Worm (Caenorhabditis elegans): ENCODE measurements around the gene tnt-4.

tnt-4 gene

ce11 chrV:1992515-1992968, at the start of gene tnt-4:
Gene tnt-4, minus strand, starts transcription at chrV:1992918.
- TF ChIP-seq pes-1 (GFP tag; IDR thresholded peaks at IDR 0.05) (no peak), hmg-4 (GFP tag; optimal IDR thresholded peaks at IDR 0.05) (no peak), flt-1 (GFP tag; IDR thresholded peaks at IDR 0.05) (no peak), ceh-36 (tag; optimal IDR thresholded peaks at IDR 0.05) (no peak), ceh-13 (GFP tag; optimal IDR thresholded peaks at IDR 0.05) (no peak), B0310.2 (tag; optimal IDR thresholded peaks at IDR 0.05) (no peak), aly-1 (tag; optimal IDR thresholded peaks at IDR 0.05) (no peak), tbx-37 (GFP tag; conservative IDR thresholded peaks at IDR 0.05) (no peak), ets-7 (tag; optimal IDR thresholded peaks at IDR 0.05) (no peak), scrt-1 (GFP tag; IDR thresholded peaks at IDR 0.05) (no peak), hmbx-1 (tag; optimal IDR thresholded peaks at IDR 0.05) (no peak), tbx-11 (GFP tag; IDR thresholded peaks at IDR 0.05) (no peak), sea-1 (GFP tag; conservative IDR thresholded peaks at IDR 0.05) (no peak), ama-1 (optimal IDR thresholded peaks at IDR 0.05) (no peak), hnd-1 (tag; optimal IDR thresholded peaks at IDR 0.05) (no peak), F13C5.2 (tag; optimal IDR thresholded peaks at IDR 0.05) (no peak), tra-4 (tag; optimal IDR thresholded peaks at IDR 0.05) (no peak)

- TF ChIP-seq ets-7 (tag; optimal IDR thresholded peaks at IDR 0.05): no peak
- TF ChIP-seq ceh-13 (GFP tag; optimal IDR thresholded peaks at IDR 0.05): no peak
- no peak for TF ChIP-seq sea-1 (GFP tag; conservative IDR thresholded peaks at IDR 0.05)
- no peak for TF ChIP-seq scrt-1 (GFP tag; IDR thresholded peaks at IDR 0.05)
- no peak for TF ChIP-seq ama-1 (optimal IDR thresholded peaks at IDR 0.05)
- TF ChIP-seq aly-1 (tag; optimal IDR thresholded peaks at IDR 0.05): no peak
- TF ChIP-seq hmg-4 (GFP tag; optimal IDR thresholded peaks at IDR 0.05): no peak
- TF ChIP-seq flt-1 (GFP tag; IDR thresholded peaks at IDR 0.05): no peak
- no peak for TF ChIP-seq pes-1 (GFP tag; IDR thresholded peaks at IDR 0.05)
Observed at ce11 chrV:2035545-2035944, 42.8 kb upstream of the tnt-4 start, which contains the start of gene srab-23. Gene srab-23, minus strand, starts transcription at chrV:2035645.

ce11 chrV:2031454-2031853, 38.7 kb upstream of the tnt-4 start, which contains the start of gene hil-6:
Gene hil-6, minus strand, starts transcription at chrV:2031554.
- no peak for TF ChIP-seq tra-4 (tag; optimal IDR thresholded peaks at IDR 0.05)

ce11 chrV:2030661-2031060, 37.9 kb upstream of the tnt-4 start:
- TF ChIP-seq tra-4 (tag; optimal IDR thresholded peaks at IDR 0.05) (no peak), hmg-4 (GFP tag; optimal IDR thresholded peaks at IDR 0.05) (no peak), ama-1 (optimal IDR thresholded peaks at IDR 0.05) (no peak), aly-1 (tag; optimal IDR thresholded peaks at IDR 0.05) (no peak), sea-1 (GFP tag; conservative IDR thresholded peaks at IDR 0.05) (no peak), tbx-37 (GFP tag; conservative IDR thresholded peaks at IDR 0.05) (no peak), ceh-36 (tag; optimal IDR thresholded peaks at IDR 0.05) (no peak), hmbx-1 (tag; optimal IDR thresholded peaks at IDR 0.05) (no peak)

ce11 chrV:2029877-2030276, 37.2 kb upstream of the tnt-4 start, which contains the start of gene F59A7.12:
Gene F59A7.12, plus strand, starts transcription at chrV:2030177.
- no peak for TF ChIP-seq ets-7 (tag; optimal IDR thresholded peaks at IDR 0.05)

- TF ChIP-seq ets-7 (tag; optimal IDR thresholded peaks at IDR 0.05) (no peak), B0310.2 (tag; optimal IDR thresholded peaks at IDR 0.05) (no peak), flt-1 (GFP tag; IDR thresholded peaks at IDR 0.05) (no peak), sea-1 (GFP tag; conservative IDR thresholded peaks at IDR 0.05) (no peak), hnd-1 (tag; optimal IDR thresholded peaks at IDR 0.05) (no peak), tra-4 (tag; optimal IDR thresholded peaks at IDR 0.05) (no peak), ceh-13 (GFP tag; optimal IDR thresholded peaks at IDR 0.05) (no peak), scrt-1 (GFP tag; IDR thresholded peaks at IDR 0.05) (no peak), tbx-11 (GFP tag; IDR thresholded peaks at IDR 0.05) (no peak), tbx-37 (GFP tag; conservative IDR thresholded peaks at IDR 0.05) (no peak), pes-1 (GFP tag; IDR thresholded peaks at IDR 0.05) (no peak), hmbx-1 (tag; optimal IDR thresholded peaks at IDR 0.05) (no peak), ceh-36 (tag; optimal IDR thresholded peaks at IDR 0.05) (no peak), ama-1 (optimal IDR thresholded peaks at IDR 0.05) (no peak), hmg-4 (GFP tag; optimal IDR thresholded peaks at IDR 0.05) (no peak), F13C5.2 (tag; optimal IDR thresholded peaks at IDR 0.05) (no peak), aly-1 (tag; optimal IDR thresholded peaks at IDR 0.05) (no peak)
Observed at ce11 chrV:2027787-2028186, 35.1 kb upstream of the tnt-4 start, which contains the start of gene srab-13. Gene srab-13, minus strand, starts transcription at chrV:2027887.

- TF ChIP-seq pes-1 (GFP tag; IDR thresholded peaks at IDR 0.05) (no peak), sea-1 (GFP tag; conservative IDR thresholded peaks at IDR 0.05) (no peak), flt-1 (GFP tag; IDR thresholded peaks at IDR 0.05) (no peak), tbx-37 (GFP tag; conservative IDR thresholded peaks at IDR 0.05) (no peak), hmg-4 (GFP tag; optimal IDR thresholded peaks at IDR 0.05) (no peak)
Observed at ce11 chrV:2022374-2022773, 29.7 kb upstream of the tnt-4 start, which contains the start of gene F59A7.5. Gene F59A7.5, plus strand, starts transcription at chrV:2022674.

ce11 chrV:2021283-2021682, 28.6 kb upstream of the tnt-4 start:
- no peak for TF ChIP-seq B0310.2 (tag; optimal IDR thresholded peaks at IDR 0.05)
- TF ChIP-seq aly-1 (tag; optimal IDR thresholded peaks at IDR 0.05): no peak
- no peak for TF ChIP-seq pes-1 (GFP tag; IDR thresholded peaks at IDR 0.05)
- no peak for TF ChIP-seq tbx-11 (GFP tag; IDR thresholded peaks at IDR 0.05)
- TF ChIP-seq hmbx-1 (tag; optimal IDR thresholded peaks at IDR 0.05): no peak
- no peak for TF ChIP-seq scrt-1 (GFP tag; IDR thresholded peaks at IDR 0.05)
- TF ChIP-seq tbx-37 (GFP tag; conservative IDR thresholded peaks at IDR 0.05): no peak
- TF ChIP-seq hmg-4 (GFP tag; optimal IDR thresholded peaks at IDR 0.05): no peak
- no peak for TF ChIP-seq F13C5.2 (tag; optimal IDR thresholded peaks at IDR 0.05)
- no peak for TF ChIP-seq tra-4 (tag; optimal IDR thresholded peaks at IDR 0.05)
- no peak for TF ChIP-seq ceh-13 (GFP tag; optimal IDR thresholded peaks at IDR 0.05)
- no peak for TF ChIP-seq ama-1 (optimal IDR thresholded peaks at IDR 0.05)
- TF ChIP-seq ceh-36 (tag; optimal IDR thresholded peaks at IDR 0.05): no peak
- TF ChIP-seq flt-1 (GFP tag; IDR thresholded peaks at IDR 0.05): no peak
- TF ChIP-seq sea-1 (GFP tag; conservative IDR thresholded peaks at IDR 0.05): no peak
